Fruit fly (Drosophila melanogaster): ENCODE measurements around the gene Wnk.
A peak's percentile ranks its signal among the peaks of the same experiment; 100 is the strongest.

Wnk gene

DNA sequence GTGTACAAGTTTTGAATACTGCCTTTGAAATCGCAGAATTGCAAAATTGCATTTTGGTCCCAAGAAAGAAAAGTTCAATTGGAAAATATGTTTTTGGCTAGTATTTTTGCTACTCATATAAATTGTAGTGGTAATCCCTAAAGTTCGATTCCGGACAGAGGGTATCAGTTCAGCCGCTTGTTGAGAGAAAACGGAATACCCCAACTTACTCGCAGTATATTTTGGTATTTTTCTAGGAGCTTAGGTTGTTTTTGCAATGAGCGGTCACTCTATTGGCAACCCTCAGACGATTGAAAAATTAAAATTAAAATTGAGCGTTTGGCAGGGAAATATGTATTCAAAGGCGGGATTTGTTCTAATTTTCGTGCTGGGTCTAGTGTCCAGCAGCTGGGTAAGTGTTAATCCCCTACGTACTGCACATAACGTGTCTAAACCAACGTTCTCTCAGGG lies 19.6 kb upstream of the Wnk start (continued):
- TF ChIP-seq fd3F (GFP tag; optimal IDR thresholded peaks at IDR 0.05) (no peak), ato (GFP tag; IDR thresholded peaks at IDR 0.05; ENCODE audit: partially characterized antibody) (no peak), kay (GFP tag; optimal IDR thresholded peaks at IDR 0.05) (no peak), NC2β (GFP tag; optimal IDR thresholded peaks at IDR 0.05) (no peak), CG1603 (tag; optimal IDR thresholded peaks at IDR 0.05) (peak; percentile 26), Abd-B (GFP tag; optimal IDR thresholded peaks at IDR 0.05) (no peak), CG42726 (GFP tag; IDR thresholded peaks at IDR 0.05; ENCODE audit: partially characterized antibody) (no peak), CkIIα-i1 (GFP tag; IDR thresholded peaks at IDR 0.05) (no peak), CG30020 (tag; optimal IDR thresholded peaks at IDR 0.05) (peak; percentile 53), stwl (tag; optimal IDR thresholded peaks at IDR 0.05) (peak; percentile 58), CG10267 (tag; optimal IDR thresholded peaks at IDR 0.05) (no peak), chm (GFP tag; IDR thresholded peaks at IDR 0.05) (0 out of 2 replicates have a peak, but pooled peaks have one; percentile 7), Doc3 (GFP tag; IDR thresholded peaks at IDR 0.05; ENCODE audit: partially characterized antibody) (no peak), CG11093 (GFP tag; IDR thresholded peaks at IDR 0.05) (no peak), Hr78 (GFP tag; optimal IDR thresholded peaks at IDR 0.05) (no peak), HmgZ (tag; optimal IDR thresholded peaks at IDR 0.05) (peak; percentile 18), ken (GFP tag; IDR thresholded peaks at IDR 0.05) (no peak), shn (GFP tag; optimal IDR thresholded peaks at IDR 0.05) (no peak), MESR4 (GFP tag; optimal IDR thresholded peaks at IDR 0.05) (peak; percentile 85)

DNA sequence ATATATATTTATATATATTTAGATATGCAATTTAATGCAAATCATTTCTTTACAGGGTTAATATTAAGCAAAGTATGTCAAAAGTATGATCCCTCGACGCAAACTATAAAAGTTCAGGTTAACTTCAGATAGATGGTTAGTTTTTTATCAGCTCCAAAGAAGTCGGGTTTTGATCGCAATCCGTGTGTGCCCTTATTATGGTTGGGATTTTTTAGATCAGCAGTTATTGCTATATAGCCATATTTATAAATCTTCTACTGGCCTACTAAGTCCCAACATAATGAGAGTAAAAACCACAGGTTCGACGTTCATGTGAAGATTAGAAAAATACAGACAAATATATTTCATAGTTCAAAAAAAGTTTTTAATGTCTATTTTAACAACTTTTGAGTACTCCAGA lies 19.1 kb upstream of the Wnk start, which contains the start of gene EMC10:
Gene EMC10 (plus strand): TSS at position 301 of the 400 bp plus-strand sequence.
- TF ChIP-seq bbx (GFP tag; IDR thresholded peaks at IDR 0.05; ENCODE audit: partially characterized antibody) (no peak), TFAM (GFP tag; optimal IDR thresholded peaks at IDR 0.05) (no peak), Tbp (GFP tag; optimal IDR thresholded peaks at IDR 0.05) (no peak), ap (GFP tag; IDR thresholded peaks at IDR 0.05) (no peak), pan (optimal IDR thresholded peaks at IDR 0.05) (no peak), pan (GFP tag; optimal IDR thresholded peaks at IDR 0.05 in 1 of 2, IDR thresholded peaks at IDR 0.05 in 1 of 2) (no peak), CG2202 (tag; optimal IDR thresholded peaks at IDR 0.05) (no peak), D (optimal IDR thresholded peaks at IDR 0.05) (no peak), D (GFP tag; optimal IDR thresholded peaks at IDR 0.05) (no peak), C15 (GFP tag; IDR thresholded peaks at IDR 0.05) (no peak), CG8359 (GFP tag; optimal IDR thresholded peaks at IDR 0.05; ENCODE audit: borderline replicate concordance) (no peak), CG16813 (GFP tag; IDR thresholded peaks at IDR 0.05; ENCODE audit: partially characterized antibody) (no peak), CG13775 (GFP tag; optimal IDR thresholded peaks at IDR 0.05) (no peak), Jarid2 (GFP tag; optimal IDR thresholded peaks at IDR 0.05) (no peak), CG3281 (GFP tag; optimal IDR thresholded peaks at IDR 0.05) (no peak), stwl (tag; optimal IDR thresholded peaks at IDR 0.05) (no peak), gt (GFP tag; IDR thresholded peaks at IDR 0.05) (no peak), Optix (GFP tag; IDR thresholded peaks at IDR 0.05) (no peak), pita (GFP tag; optimal IDR thresholded peaks at IDR 0.05) (no peak), BtbVII (GFP tag; optimal IDR thresholded peaks at IDR 0.05) (no peak)

DNA sequence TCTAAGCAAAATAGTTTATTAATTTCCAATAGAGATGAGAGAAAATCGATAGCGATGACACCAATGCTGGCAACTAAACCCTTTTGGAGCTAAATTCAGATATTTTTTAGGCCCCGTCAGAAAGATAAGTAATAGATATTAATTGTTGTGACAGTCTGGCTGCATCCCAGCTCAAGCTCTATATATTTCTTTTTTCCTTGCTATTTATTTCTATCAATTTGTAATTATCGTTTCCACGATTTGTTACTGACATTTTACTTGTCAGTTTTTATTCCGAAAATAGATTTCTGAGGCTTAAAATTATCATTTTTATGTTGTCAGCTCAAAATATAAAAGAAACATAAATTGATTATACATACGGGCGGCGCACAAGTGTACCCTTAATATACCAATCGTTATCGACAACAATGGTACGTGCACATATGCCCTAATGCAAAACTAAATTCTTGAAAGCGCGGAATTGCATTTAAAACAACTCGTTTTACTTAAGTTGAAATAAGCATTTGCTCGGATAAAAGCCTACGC lies 14.2 kb upstream of the Wnk start, which contains the start of the genes CRIF and SMC5:
Gene CRIF (minus strand): TSS at position 51 of the 525 bp plus-strand sequence.
Gene SMC5 (plus strand): TSS at position 329 of the 525 bp plus-strand sequence.
- no peak for TF ChIP-seq ewg (GFP tag; optimal IDR thresholded peaks at IDR 0.05)
- peak; percentile 61 for TF ChIP-seq chn (GFP tag; optimal IDR thresholded peaks at IDR 0.05)
- peak; percentile 30 for TF ChIP-seq ems (GFP tag; optimal IDR thresholded peaks at IDR 0.05)
- peak; percentile 14 for TF ChIP-seq Neu2 (GFP tag; optimal IDR thresholded peaks at IDR 0.05; ENCODE audit: borderline replicate concordance)
- no peak for TF ChIP-seq CG31224 (GFP tag; IDR thresholded peaks at IDR 0.05)
- no peak for TF ChIP-seq org-1 (GFP tag; optimal IDR thresholded peaks at IDR 0.05)
- TF ChIP-seq Oaz (GFP tag; IDR thresholded peaks at IDR 0.05) = no peak
- TF ChIP-seq CG15011 (GFP tag; optimal IDR thresholded peaks at IDR 0.05) = no peak
- TF ChIP-seq CG1603 (tag; optimal IDR thresholded peaks at IDR 0.05) = peak; percentile 13
- no peak for TF ChIP-seq CG10543 (GFP tag; optimal IDR thresholded peaks at IDR 0.05)
- TF ChIP-seq lola (GFP tag; optimal IDR thresholded peaks at IDR 0.05) = peak in 1 of 3 experiments; percentile 72
- peak; percentile 61 for TF ChIP-seq E2f2 (GFP tag; IDR thresholded peaks at IDR 0.05)
- no peak for TF ChIP-seq CG43689 (GFP tag; IDR thresholded peaks at IDR 0.05)
